Worm (Caenorhabditis elegans) whole organism, L1 larva: ENCODE measurements around the gene Y22D7AL.4.

Experiments used
- C34B4.2 ChIP-seq: sonication (generic microtip); optimal IDR thresholded peaks from 2 replicates; lab custom pipeline; 2017; ENCODE audit warnings: mild to moderate bottlenecking, missing genetic modification characterization, missing compliant biosample characterization
- alr-1 ChIP-seq: fragments of 200-800 bp; sonication (Bioruptor generic); optimal IDR thresholded peaks from 2 replicates; lab custom pipeline; 2018; ENCODE audit warnings: borderline replicate concordance, mild to moderate bottlenecking, missing genetic modification characterization, missing compliant biosample characterization
- ama-1 ChIP-seq: fragments of 150-350 bp; optimal IDR thresholded peaks from 2 replicates; lab custom pipeline; 2014
- ceh-88 ChIP-seq: fragments of 200-800 bp; sonication (Bioruptor generic); IDR thresholded peaks from 2 replicates; pipeline ENCODE4 v1.3.6; 2022; ENCODE audit warnings: missing genetic modification characterization, missing compliant biosample characterization
- dsc-1 ChIP-seq: sonication (generic microtip); optimal IDR thresholded peaks from 2 replicates; lab custom pipeline; 2016; ENCODE audit warnings: mild to moderate bottlenecking, missing genetic modification characterization, missing compliant biosample characterization
- efl-1 ChIP-seq, 4 experiments: fragments of 150-350 bp; optimal IDR thresholded peaks in 3 of 4; peaks in 1 of 4; 1 replicate in 1 of 4; 2 replicates in 3 of 4; lab custom pipeline; 2014; ENCODE audit warnings: missing biosample characterization in 2 of 4, missing genetic modification characterization in 2 of 4, missing genetic modification reagents in 2 of 4
- elt-2 ChIP-seq: sonication (generic microtip); optimal IDR thresholded peaks from 2 replicates; lab custom pipeline; 2016; ENCODE audit warnings: missing genetic modification characterization, mild to moderate bottlenecking, inconsistent platforms, missing compliant biosample characterization, missing genetic modification reagents
- elt-3 ChIP-seq, 6 experiments: fragments of 150-350 bp in 1 of 6; sonication (generic microtip); optimal IDR thresholded peaks; 2 replicates each; lab custom pipeline; 2017 to 2018; ENCODE audit warnings: missing biosample characterization in 6 of 6, missing genetic modification characterization in 6 of 6, inconsistent platforms in 1 of 6
- fkh-10 ChIP-seq: sonication (generic microtip); optimal IDR thresholded peaks from 2 replicates; lab custom pipeline; 2017; ENCODE audit warnings: missing biosample characterization, missing genetic modification reagents, missing genetic modification characterization
- fos-1 ChIP-seq: fragments of 150-350 bp; optimal IDR thresholded peaks from 2 replicates; lab custom pipeline; 2014; ENCODE audit warnings: missing biosample characterization, missing genetic modification characterization
- grh-1 ChIP-seq: fragments of 200-800 bp; sonication (Bioruptor generic); IDR thresholded peaks from 2 replicates; pipeline ENCODE4 v1.3.6; 2022; ENCODE audit warnings: missing genetic modification reagents, missing genetic modification characterization, missing compliant biosample characterization
- hlh-17 ChIP-seq: fragments of 200-800 bp; sonication (Bioruptor generic); optimal IDR thresholded peaks from 2 replicates; lab custom pipeline; 2018; ENCODE audit warnings: missing genetic modification characterization, mild to moderate bottlenecking, missing compliant biosample characterization, moderate library complexity, borderline replicate concordance
- irx-1 ChIP-seq: sonication (generic microtip); optimal IDR thresholded peaks from 2 replicates; lab custom pipeline; 2016; ENCODE audit warnings: missing genetic modification characterization, missing compliant biosample characterization
- lin-13 ChIP-seq: fragments of 150-350 bp; optimal IDR thresholded peaks from 2 replicates; lab custom pipeline; 2014; ENCODE audit warnings: missing biosample characterization, missing genetic modification reagents, missing genetic modification characterization
- lin-14 ChIP-seq: fragments of 200-800 bp; sonication (Bioruptor generic); optimal IDR thresholded peaks from 2 replicates; lab custom pipeline; 2018; ENCODE audit warnings: mild to moderate bottlenecking, missing genetic modification characterization, moderate library complexity, missing compliant biosample characterization
- lin-15B ChIP-seq: fragments of 150-350 bp; sonication (generic microtip); optimal IDR thresholded peaks from 3 replicates; lab custom pipeline; 2014; ENCODE audit warnings: missing biosample characterization, missing genetic modification characterization
- lin-39 ChIP-seq: fragments of 150-350 bp; optimal IDR thresholded peaks from 2 replicates; lab custom pipeline; 2014; ENCODE audit warnings: missing biosample characterization, missing genetic modification reagents, missing genetic modification characterization
- lsy-2 ChIP-seq, 2 experiments: fragments of 150-350 bp; optimal IDR thresholded peaks; 2 replicates each; lab custom pipeline; 2014; ENCODE audit warnings: missing biosample characterization in 2 of 2, missing genetic modification characterization in 2 of 2
- nhr-11 ChIP-seq: fragments of 150-350 bp; optimal IDR thresholded peaks from 2 replicates; lab custom pipeline; 2014; ENCODE audit warnings: missing biosample characterization, missing genetic modification characterization
- nhr-19 ChIP-seq: fragments of 200-800 bp; sonication (Bioruptor generic); conservative IDR thresholded peaks from 2 replicates; pipeline ENCODE4 v1.3.6; 2022; ENCODE audit warnings: missing genetic modification characterization, missing compliant biosample characterization
- nhr-28 ChIP-seq: fragments of 150-350 bp; optimal IDR thresholded peaks from 2 replicates; lab custom pipeline; 2014; ENCODE audit warnings: missing biosample characterization, missing genetic modification characterization
- nhr-47 ChIP-seq: sonication (generic microtip); optimal IDR thresholded peaks from 2 replicates; lab custom pipeline; 2016; ENCODE audit warnings: mild to moderate bottlenecking, missing genetic modification characterization, moderate library complexity, missing compliant biosample characterization
- nhr-85 ChIP-seq: sonication (generic microtip); peaks from one replicate; lab custom pipeline; 2016; ENCODE audit warnings: missing genetic modification characterization, inconsistent platforms, missing compliant biosample characterization
- pqm-1 ChIP-seq: sonication (generic microtip); optimal IDR thresholded peaks from 3 replicates; lab custom pipeline; 2017; ENCODE audit warnings: missing biosample characterization, missing genetic modification characterization
- rnt-1 ChIP-seq: sonication (generic microtip); optimal IDR thresholded peaks from 2 replicates; lab custom pipeline; 2016; ENCODE audit warnings: mild to moderate bottlenecking, missing genetic modification characterization, moderate library complexity, missing compliant biosample characterization
- snpc-4 ChIP-seq: fragments of 150-350 bp; optimal IDR thresholded peaks from 2 replicates; lab custom pipeline; 2014; ENCODE audit warnings: missing biosample characterization, missing genetic modification characterization
- snu-23 ChIP-seq: sonication (generic microtip); optimal IDR thresholded peaks from 2 replicates; lab custom pipeline; 2016; ENCODE audit warnings: missing genetic modification characterization, missing compliant biosample characterization
- sox-4 ChIP-seq: sonication (generic microtip); optimal IDR thresholded peaks from 2 replicates; lab custom pipeline; 2016; ENCODE audit warnings: missing genetic modification characterization, missing compliant biosample characterization
- sptf-1 ChIP-seq: fragments of 150-350 bp; optimal IDR thresholded peaks from 2 replicates; lab custom pipeline; 2014; ENCODE audit warnings: missing biosample characterization, missing genetic modification characterization
- sup-37 ChIP-seq: fragments of 200-800 bp; sonication (Bioruptor generic); optimal IDR thresholded peaks from 2 replicates; lab custom pipeline; 2018; ENCODE audit warnings: mild to moderate bottlenecking, missing genetic modification characterization, missing compliant biosample characterization
- tbx-2 ChIP-seq: sonication (generic microtip); optimal IDR thresholded peaks from 2 replicates; lab custom pipeline; 2016; ENCODE audit warnings: missing genetic modification characterization, missing compliant biosample characterization
- unc-130 ChIP-seq: fragments of 150-350 bp; optimal IDR thresholded peaks from 2 replicates; lab custom pipeline; 2017; ENCODE audit warnings: missing biosample characterization, missing genetic modification characterization, inconsistent platforms
- unc-86 ChIP-seq: sonication (generic microtip); optimal IDR thresholded peaks from 2 replicates; lab custom pipeline; 2016; ENCODE audit warnings: missing genetic modification characterization, missing compliant biosample characterization
- unc-98 ChIP-seq: fragments of 200-800 bp; sonication (Bioruptor generic); IDR thresholded peaks from 2 replicates; pipeline ENCODE4 v1.3.6; 2022; ENCODE audit warnings: missing genetic modification characterization, missing compliant biosample characterization
- zip-4 ChIP-seq: fragments of 200-800 bp; sonication (Bioruptor generic); optimal IDR thresholded peaks from 2 replicates; lab custom pipeline; 2018; ENCODE audit warnings: mild to moderate bottlenecking, missing genetic modification characterization, moderate library complexity, missing compliant biosample characterization
- ztf-4 ChIP-seq: fragments of 150-350 bp; optimal IDR thresholded peaks from 2 replicates; lab custom pipeline; 2014; ENCODE audit warnings: missing biosample characterization, missing genetic modification characterization

Gene Y22D7AL.4

ce11 chrIII:1622329-1622728 lies 4.1 kb upstream of the Y22D7AL.4 start (continued):
- peak; percentile 18 for TF ChIP-seq ztf-4 (tag; lab: Kevin White, UChicago)
- TF ChIP-seq, all 84 proteins: peak for 14

DNA sequence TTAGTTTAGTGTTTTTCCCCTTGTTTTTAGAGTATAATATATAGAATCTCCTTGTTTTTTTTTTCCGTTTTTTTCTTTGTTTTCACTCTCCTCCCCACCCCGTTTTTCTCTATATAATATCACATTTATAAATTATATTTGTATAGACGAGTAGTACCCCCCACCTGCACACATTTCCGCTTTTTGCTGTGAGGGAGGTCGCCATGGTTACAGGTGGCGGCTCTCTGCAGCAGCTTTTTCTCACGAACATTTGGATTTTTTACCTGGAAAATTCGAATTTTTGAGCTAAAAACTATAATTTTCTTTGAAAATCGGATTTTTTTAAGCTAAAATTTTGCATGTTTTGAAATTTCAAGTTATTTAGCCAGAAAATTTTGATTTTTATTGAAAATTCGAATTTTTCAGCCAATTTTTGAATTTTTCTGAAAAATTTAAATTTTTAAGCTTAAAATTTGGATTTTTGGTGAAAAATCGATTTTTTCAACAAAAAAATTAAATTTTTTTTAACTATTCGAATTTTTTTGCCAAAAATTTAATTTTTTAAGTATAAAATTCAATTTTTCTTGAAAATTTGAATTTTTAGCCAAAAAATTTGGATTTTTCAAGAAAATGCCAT lies 664 bp upstream of the Y22D7AL.4 start:
- no peak for TF ChIP-seq lin-14 (GFP tag; lab: Kevin White, UChicago)
- TF ChIP-seq efl-1 (optimal IDR thresholded peaks at IDR 0.05; lab: Kevin White, UChicago) = no peak
- TF ChIP-seq efl-1 (GFP tag; optimal IDR thresholded peaks at IDR 0.05 in 1 of 2; lab: Kevin White, UChicago) = peak in 1 of 2 experiments; percentile 70

DNA sequence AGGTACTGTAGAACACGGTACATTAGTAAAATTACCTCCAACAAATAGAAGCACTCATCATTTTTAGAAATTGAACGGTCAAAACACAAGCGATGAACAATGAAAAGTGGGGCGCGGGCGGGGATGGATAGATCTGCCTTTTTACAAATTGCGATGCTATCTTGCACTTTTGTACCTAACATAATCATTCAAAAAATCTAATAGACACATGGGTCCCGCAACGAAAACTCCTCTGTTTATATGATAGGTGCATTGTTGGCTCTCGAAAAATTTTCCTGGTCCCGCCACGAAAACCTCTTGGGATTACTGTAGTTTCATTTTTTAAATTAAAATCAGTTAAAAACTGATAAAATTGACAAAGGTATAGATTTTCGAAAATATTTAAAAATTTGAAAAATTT lies 7.8 kb downstream of the Y22D7AL.4 start, which contains the start of gene Y22D7AL.11:
Gene Y22D7AL.11, minus strand, starts transcription at position 101 of the 400 bp plus-strand sequence.
- TF ChIP-seq fos-1 (tag; lab: Kevin White, UChicago) (no peak), zip-4 (GFP tag; lab: Kevin White, UChicago) (no peak), hlh-17 (GFP tag; lab: Kevin White, UChicago) (no peak)
- TF ChIP-seq, all 84 proteins: peak for 0

ce11 chrIII:1638345-1638744 lies 11.9 kb downstream of the Y22D7AL.4 start:
- TF ChIP-seq C34B4.2 (tag; lab: Kevin White, UChicago) (no peak), elt-3 (tag; optimal IDR thresholded peaks at IDR 0.05; lab: Kevin White, UChicago) (no peak), lin-15B (tag; lab: Kevin White, UChicago) (no peak), lin-14 (GFP tag; lab: Kevin White, UChicago) (no peak), sptf-1 (tag; lab: Kevin White, UChicago) (no peak), rnt-1 (tag; lab: Kevin White, UChicago) (no peak), snu-23 (GFP tag; lab: Kevin White, UChicago) (no peak), elt-2 (no peak), grh-1 (GFP tag; lab: Robert Waterston, UW) (no peak), ceh-88 (GFP tag; lab: Robert Waterston, UW) (no peak), snpc-4 (no peak), nhr-11 (tag; lab: Kevin White, UChicago) (no peak), nhr-47 (tag; lab: Kevin White, UChicago) (no peak)

DNA sequence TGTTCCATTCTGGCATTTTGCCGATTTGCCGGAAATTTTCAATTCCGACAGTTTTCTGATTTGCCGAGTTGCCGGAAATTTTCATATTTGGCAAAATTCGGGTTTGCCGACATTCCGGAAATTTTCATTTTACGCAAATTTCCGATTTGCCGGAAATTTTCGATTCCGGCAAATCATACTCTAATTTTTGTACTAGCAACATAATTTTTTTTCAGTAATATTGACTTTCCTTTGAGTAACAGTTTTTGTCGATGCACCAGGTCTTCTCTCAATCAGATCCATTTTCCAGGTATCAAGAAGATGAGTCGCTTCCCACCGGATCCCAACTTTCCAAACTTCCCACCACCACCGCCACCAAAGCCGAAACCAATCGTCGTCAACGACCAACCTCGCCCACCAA lies 14.7 kb downstream of the Y22D7AL.4 start, which contains the start of gene Y22D7AL.3:
Gene Y22D7AL.3, plus strand, starts transcription at position 301 of the 400 bp plus-strand sequence.
- TF ChIP-seq nhr-85 (tag; lab: Kevin White, UChicago) (peak; percentile 14), efl-1 (optimal IDR thresholded peaks at IDR 0.05; lab: Kevin White, UChicago) (no peak), efl-1 (GFP tag; optimal IDR thresholded peaks at IDR 0.05 in 1 of 2; lab: Kevin White, UChicago) (peak in 1 of 2 experiments; percentile 35), unc-86 (tag; lab: Kevin White, UChicago) (no peak)
- TF ChIP-seq, all 84 proteins: peak for 2

ce11 chrIII:1652181-1652580 lies 25.7 kb downstream of the Y22D7AL.4 start, which contains the start of gene Y22D7AL.1:
Y22D7AL.1 (plus strand) TSS chrIII:1652481.
- TF ChIP-seq fkh-10 (GFP tag; lab: Kevin White, UChicago) = no peak

- TF ChIP-seq ama-1 = no peak
- TF ChIP-seq efl-1 (optimal IDR thresholded peaks at IDR 0.05; lab: Kevin White, UChicago) = no peak
- peak in 1 of 2 experiments; percentile 52 for TF ChIP-seq efl-1 (GFP tag; optimal IDR thresholded peaks at IDR 0.05 in 1 of 2; lab: Kevin White, UChicago)
- no peak for TF ChIP-seq irx-1 (tag; lab: Kevin White, UChicago)
Observed at ce11 chrIII:1652925-1653324, 26.5 kb downstream of the Y22D7AL.4 start.

- TF ChIP-seq sup-37 (GFP tag; lab: Kevin White, UChicago) = no peak
- TF ChIP-seq nhr-47 (tag; lab: Kevin White, UChicago) = no peak
- TF ChIP-seq alr-1 = no peak
- no peak for TF ChIP-seq unc-130
- no peak for TF ChIP-seq efl-1 (optimal IDR thresholded peaks at IDR 0.05; lab: Kevin White, UChicago)
- no peak for TF ChIP-seq efl-1 (GFP tag; optimal IDR thresholded peaks at IDR 0.05 in 1 of 2; lab: Kevin White, UChicago)
- TF ChIP-seq dsc-1 = no peak
- TF ChIP-seq lin-39 = no peak
- no peak for TF ChIP-seq nhr-28 (tag; lab: Kevin White, UChicago)
- TF ChIP-seq rnt-1 (tag; lab: Kevin White, UChicago) = no peak
- TF ChIP-seq nhr-19 = no peak
- TF ChIP-seq tbx-2 = no peak
- no peak for TF ChIP-seq lsy-2 (tag; optimal IDR thresholded peaks at IDR 0.05; lab: Kevin White, UChicago)
- no peak for TF ChIP-seq unc-98 (GFP tag; lab: Robert Waterston, UW)
- no peak for TF ChIP-seq pqm-1 (tag; lab: Kevin White, UChicago)
- no peak for TF ChIP-seq lin-13 (GFP tag; lab: Kevin White, UChicago)
- no peak for TF ChIP-seq sox-4
- TF ChIP-seq elt-2 = no peak
Observed at ce11 chrIII:1657380-1657779, 30.9 kb downstream of the Y22D7AL.4 start, which contains the start of gene cht-4. cht-4 (minus strand) TSS chrIII:1657480.
